Worm (Caenorhabditis elegans) whole organism, young adult: Measurements from ENCODE around the gene str-233.
A peak's percentile ranks its signal among the peaks of the same experiment; 100 is the strongest.

Experiments
- B0035.1 ChIP-seq: sonication (generic microtip); optimal IDR thresholded peaks from 2 replicates; lab custom pipeline; 2016; ENCODE audit warnings: missing genetic modification characterization, mild to moderate bottlenecking, missing compliant biosample characterization, missing genotype, missing genetic modification reagents
- B0336.3 ChIP-seq: fragments of 200-800 bp; sonication (Bioruptor generic); IDR thresholded peaks from 2 replicates; pipeline ENCODE4 v1.3.6; 2022; ENCODE audit warnings: missing genetic modification characterization, missing compliant biosample characterization
- F22D6.2 ChIP-seq: sonication (generic microtip); optimal IDR thresholded peaks from 2 replicates; lab custom pipeline; 2016; ENCODE audit warnings: mild to moderate bottlenecking, missing genetic modification characterization, missing compliant biosample characterization
- F39B2.1 ChIP-seq: fragments of 200-800 bp; sonication (Bioruptor generic); IDR thresholded peaks from 2 replicates; pipeline ENCODE4 v1.3.6; 2022; ENCODE audit warnings: missing genetic modification reagents, missing genetic modification characterization, missing compliant biosample characterization
- T26A5.8 ChIP-seq: sonication (generic microtip); optimal IDR thresholded peaks from 2 replicates; lab custom pipeline; 2016; ENCODE audit warnings: missing genetic modification characterization, missing compliant biosample characterization
- Y53G8AR.9 ChIP-seq: fragments of 200-800 bp; sonication (Bioruptor generic); conservative IDR thresholded peaks from 2 replicates; pipeline ENCODE4 v1.3.6; 2022; ENCODE audit warnings: missing genetic modification reagents, missing genetic modification characterization, missing compliant biosample characterization
- Y67H2A.10 ChIP-seq: fragments of 200-800 bp; sonication (Bioruptor generic); conservative IDR thresholded peaks from 2 replicates; pipeline ENCODE4 v1.3.6; 2022; ENCODE audit warnings: missing genetic modification reagents, missing genetic modification characterization, missing compliant biosample characterization
- Y79H2A.3 ChIP-seq: fragments of 200-800 bp; sonication (Bioruptor generic); conservative IDR thresholded peaks from 2 replicates; pipeline ENCODE4 v1.3.6; 2022; ENCODE audit warnings: missing genetic modification reagents, missing genetic modification characterization, missing compliant biosample characterization
- aptf-2 ChIP-seq: fragments of 200-800 bp; sonication (Bioruptor generic); conservative IDR thresholded peaks from 2 replicates; pipeline ENCODE4 v1.3.6; 2022; ENCODE audit warnings: missing genetic modification reagents, missing genetic modification characterization, missing compliant biosample characterization
- atf-7 ChIP-seq: sonication (generic microtip); optimal IDR thresholded peaks from 2 replicates; lab custom pipeline; 2017; ENCODE audit warnings: mild to moderate bottlenecking, missing genetic modification characterization, missing compliant biosample characterization
- die-1 ChIP-seq: sonication (generic microtip); optimal IDR thresholded peaks from 2 replicates; lab custom pipeline; 2016; ENCODE audit warnings: missing genotype, mild to moderate bottlenecking, missing genetic modification characterization, missing compliant biosample characterization
- dox-1 ChIP-seq: fragments of 200-800 bp; sonication (Bioruptor generic); IDR thresholded peaks from 2 replicates; pipeline ENCODE4 v1.3.6; 2022; ENCODE audit warnings: missing genetic modification reagents, missing genetic modification characterization, missing compliant biosample characterization
- dpff-1 ChIP-seq: sonication (generic microtip); optimal IDR thresholded peaks from 2 replicates; lab custom pipeline; 2017; ENCODE audit warnings: mild to moderate bottlenecking, missing genetic modification characterization, missing compliant biosample characterization
- dpl-1 ChIP-seq: fragments of 150-350 bp; optimal IDR thresholded peaks from 2 replicates; lab custom pipeline; 2014; ENCODE audit warnings: missing biosample characterization, missing genetic modification reagents, missing genetic modification characterization
- egl-18 ChIP-seq: fragments of 200-800 bp; sonication (Bioruptor generic); IDR thresholded peaks from 2 replicates; pipeline ENCODE4 v1.3.6; 2022; ENCODE audit warnings: missing genetic modification reagents, missing genetic modification characterization, missing compliant biosample characterization
- egl-44 ChIP-seq: fragments of 200-800 bp; sonication (Bioruptor generic); IDR thresholded peaks from 2 replicates; pipeline ENCODE4 v1.3.6; 2022; ENCODE audit warnings: missing genetic modification reagents, missing genetic modification characterization, missing compliant biosample characterization
- egrh-3 ChIP-seq: fragments of 200-800 bp; sonication (Bioruptor generic); IDR thresholded peaks from 2 replicates; pipeline ENCODE4 v1.3.6; 2022; ENCODE audit warnings: missing genetic modification reagents, missing genetic modification characterization, missing compliant biosample characterization
- lag-1 ChIP-seq: fragments of 200-800 bp; sonication (Bioruptor generic); IDR thresholded peaks from 2 replicates; pipeline ENCODE4 v1.3.6; 2022; ENCODE audit warnings: missing genetic modification reagents, missing genetic modification characterization, missing compliant biosample characterization
- lin-26 ChIP-seq: fragments of 200-800 bp; sonication (Bioruptor generic); IDR thresholded peaks from 2 replicates; pipeline ENCODE4 v1.3.6; 2022; ENCODE audit warnings: missing genetic modification reagents, missing genetic modification characterization, missing compliant biosample characterization
- lir-1 ChIP-seq: fragments of 200-800 bp; sonication (Bioruptor generic); conservative IDR thresholded peaks from 2 replicates; pipeline ENCODE4 v1.3.6; 2022; ENCODE audit warnings: missing genetic modification reagents, missing genetic modification characterization, missing compliant biosample characterization
- lsl-1 ChIP-seq: fragments of 200-800 bp; sonication (Bioruptor generic); optimal IDR thresholded peaks from 2 replicates; lab custom pipeline; 2018; ENCODE audit warnings: mild to moderate bottlenecking, missing genetic modification characterization, moderate library complexity, missing compliant biosample characterization
- mcd-1 ChIP-seq: fragments of 200-800 bp; sonication (Bioruptor generic); IDR thresholded peaks from 2 replicates; pipeline ENCODE4 v1.3.6; 2022; ENCODE audit warnings: missing genetic modification reagents, missing genetic modification characterization, missing compliant biosample characterization
- mes-4 ChIP-seq: sonication (generic microtip); optimal IDR thresholded peaks from 2 replicates; lab custom pipeline; 2016; ENCODE audit warnings: missing genotype, missing genetic modification characterization, missing compliant biosample characterization
- mxl-1 ChIP-seq: sonication (generic microtip); optimal IDR thresholded peaks from 2 replicates; lab custom pipeline; 2016; ENCODE audit warnings: missing genetic modification characterization, missing compliant biosample characterization
- nfya-2 ChIP-seq: fragments of 200-800 bp; sonication (Bioruptor generic); IDR thresholded peaks from 2 replicates; pipeline ENCODE4 v1.3.6; 2022; ENCODE audit warnings: missing genetic modification reagents, missing genetic modification characterization, missing compliant biosample characterization
- nfyb-1 ChIP-seq: fragments of 200-800 bp; sonication (Bioruptor generic); IDR thresholded peaks from 2 replicates; pipeline ENCODE4 v1.3.6; 2022; ENCODE audit warnings: missing genetic modification reagents, missing genetic modification characterization, missing compliant biosample characterization
- nhr-27 ChIP-seq: fragments of 200-800 bp; sonication (Bioruptor generic); optimal IDR thresholded peaks from 2 replicates; lab custom pipeline; 2018; ENCODE audit warnings: mild to moderate bottlenecking, missing genetic modification characterization, moderate library complexity, missing compliant biosample characterization
- nhr-80 ChIP-seq: sonication (generic microtip); optimal IDR thresholded peaks from 2 replicates; lab custom pipeline; 2016; ENCODE audit warnings: missing genetic modification characterization, missing compliant biosample characterization
- pha-4 ChIP-seq: fragments of 150-350 bp; sonication (generic microtip); optimal IDR thresholded peaks from 2 replicates; lab custom pipeline; 2014; ENCODE audit warnings: missing biosample characterization, missing genetic modification reagents, missing genetic modification characterization
- snpc-4 ChIP-seq, 5 experiments: fragments of 150-350 bp in 1 of 5; sonication (generic microtip) in 4 of 5; optimal IDR thresholded peaks; 2 replicates each; lab custom pipeline; 2014 to 2018; ENCODE audit warnings: missing genetic modification characterization in 5 of 5, missing biosample characterization in 3 of 5, antibody characterized with exemption in 2 of 5, mild to moderate bottlenecking in 2 of 5, missing compliant biosample characterization in 2 of 5, missing genotype in 2 of 5, moderate library complexity in 2 of 5, missing genetic modification reagents in 1 of 5
- unc-62 ChIP-seq: fragments of 150-350 bp; optimal IDR thresholded peaks from 2 replicates; lab custom pipeline; 2014; ENCODE audit warnings: missing biosample characterization, missing genetic modification reagents, missing genetic modification characterization
- ztf-18 ChIP-seq: sonication (generic microtip); optimal IDR thresholded peaks from 2 replicates; lab custom pipeline; 2016; ENCODE audit warnings: missing genotype, mild to moderate bottlenecking, missing genetic modification characterization, missing compliant biosample characterization
- ztf-22 ChIP-seq: fragments of 200-800 bp; sonication (Bioruptor generic); optimal IDR thresholded peaks from 2 replicates; lab custom pipeline; 2018; ENCODE audit warnings: mild to moderate bottlenecking, missing genetic modification characterization, moderate library complexity, missing compliant biosample characterization
- ztf-25 ChIP-seq: fragments of 200-800 bp; sonication (Bioruptor generic); IDR thresholded peaks from 2 replicates; pipeline ENCODE4 v1.3.6; 2022; ENCODE audit warnings: missing genetic modification reagents, missing genetic modification characterization, missing compliant biosample characterization
- ztf-26 ChIP-seq: sonication (generic microtip); optimal IDR thresholded peaks from 2 replicates; lab custom pipeline; 2017; ENCODE audit warnings: missing genetic modification characterization, missing compliant biosample characterization

str-233 gene

DNA sequence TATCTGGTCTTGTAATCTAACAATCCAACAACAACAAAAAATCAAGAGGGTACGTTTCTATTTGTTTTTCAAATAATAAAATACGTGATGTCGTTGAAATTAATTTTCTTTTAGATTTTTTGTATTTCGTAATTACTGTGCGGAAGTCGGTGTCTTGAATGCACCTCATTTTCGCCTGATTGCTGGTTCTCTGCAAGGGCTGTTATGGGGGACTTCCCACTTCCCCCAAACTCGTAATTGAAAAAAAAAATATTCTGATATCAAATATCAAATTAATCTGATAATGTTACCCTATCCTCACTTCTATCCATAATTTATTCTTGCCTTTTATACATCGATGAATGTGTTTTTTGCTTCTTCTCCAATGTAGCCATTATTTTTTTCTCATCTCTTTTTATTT is 21.4 kb downstream of the str-233 start, which contains the start of gene F36G9.15:
F36G9.15 (minus strand) TSS at position 101 of the 400 bp plus-strand sequence.
- no peak for TF ChIP-seq nfyb-1 (GFP tag; lab: Robert Waterston, UW)
- TF ChIP-seq F39B2.1 (GFP tag; lab: Robert Waterston, UW) = no peak
- no peak for TF ChIP-seq dox-1 (GFP tag; lab: Robert Waterston, UW)
- no peak for TF ChIP-seq F22D6.2 (tag; lab: Kevin White, UChicago)
- no peak for TF ChIP-seq ztf-25 (GFP tag; lab: Robert Waterston, UW)
- no peak for TF ChIP-seq Y79H2A.3 (GFP tag; lab: Robert Waterston, UW)
- TF ChIP-seq lir-1 (GFP tag; lab: Robert Waterston, UW) = no peak
- TF ChIP-seq B0035.1 (tag; lab: Kevin White, UChicago) = no peak
- no peak for TF ChIP-seq T26A5.8
- no peak for TF ChIP-seq dpl-1 (GFP tag; lab: Kevin White, UChicago)
- TF ChIP-seq dpff-1 (tag; lab: Kevin White, UChicago) = no peak
- TF ChIP-seq egl-18 (GFP tag; lab: Robert Waterston, UW) = no peak
- TF ChIP-seq mes-4 (tag; lab: Kevin White, UChicago) = no peak
- no peak for TF ChIP-seq lsl-1 (GFP tag; lab: Kevin White, UChicago)
- no peak for TF ChIP-seq nfya-2 (GFP tag; lab: Robert Waterston, UW)

- no peak for TF ChIP-seq Y67H2A.10
- no peak for TF ChIP-seq snpc-4 (GFP tag; optimal IDR thresholded peaks at IDR 0.05; lab: Kevin White, UChicago)
- TF ChIP-seq snpc-4 (tag; optimal IDR thresholded peaks at IDR 0.05; lab: Kevin White, UChicago) = peak; percentile 77 to 90 (median 81)
Measured at ce11 chrV:15982733-15983344, 26.6 kb downstream of the str-233 start, which contains the start of the genes fbxa-99 and F36G9.13. Gene fbxa-99 (minus strand): TSS chrV:15982854. Gene F36G9.13 (plus strand): TSS chrV:15983294.

DNA sequence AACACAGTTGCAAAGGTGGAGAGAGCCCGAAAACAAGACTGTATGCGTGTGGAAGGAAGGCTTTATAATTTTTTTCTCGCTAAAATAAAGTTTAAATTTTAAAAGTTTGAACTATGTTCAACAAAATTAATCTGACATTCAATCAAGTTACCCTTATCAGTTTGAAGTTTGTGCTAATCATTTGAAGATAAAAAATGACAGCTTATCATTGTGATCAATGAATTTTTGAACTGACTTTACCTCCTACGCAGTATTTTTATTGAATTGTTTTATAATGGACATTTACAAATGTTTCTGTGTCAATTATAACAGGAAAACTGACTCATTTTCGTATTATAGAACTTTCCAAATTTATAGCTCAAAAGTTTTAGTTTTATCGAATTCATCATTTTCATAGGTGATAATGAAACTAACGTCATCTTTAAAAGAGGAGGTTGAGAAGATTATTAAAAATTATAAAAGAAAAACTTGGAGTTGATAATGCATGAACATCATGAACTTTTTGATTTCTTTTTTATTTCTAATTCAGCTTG is 31.2 kb downstream of the str-233 start, which contains the start of gene oac-20:
oac-20 (plus strand) TSS at position 483 of the 533 bp plus-strand sequence.
- no peak for TF ChIP-seq aptf-2 (GFP tag; lab: Robert Waterston, UW)
- no peak for TF ChIP-seq ztf-18
- TF ChIP-seq ztf-26 (tag; lab: Kevin White, UChicago) = no peak
- no peak for TF ChIP-seq egrh-3 (GFP tag; lab: Robert Waterston, UW)
- no peak for TF ChIP-seq lin-26 (GFP tag; lab: Robert Waterston, UW)
- no peak for TF ChIP-seq nhr-27
- no peak for TF ChIP-seq egl-44
- TF ChIP-seq pha-4 = no peak
- no peak for TF ChIP-seq B0336.3 (GFP tag; lab: Robert Waterston, UW)
- TF ChIP-seq die-1 (tag; lab: Kevin White, UChicago) = no peak
- no peak for TF ChIP-seq mxl-1 (tag; lab: Kevin White, UChicago)
- TF ChIP-seq mcd-1 (GFP tag; lab: Robert Waterston, UW) = no peak
- TF ChIP-seq atf-7 (tag; lab: Kevin White, UChicago) = peak; percentile 24
- peak; percentile 78 for TF ChIP-seq nhr-80 (tag; lab: Kevin White, UChicago)
- TF ChIP-seq unc-62 = peak; percentile 95
- no peak for TF ChIP-seq lag-1
- no peak for TF ChIP-seq ztf-22
- no peak for TF ChIP-seq Y53G8AR.9 (GFP tag; lab: Robert Waterston, UW)
